Worm (Caenorhabditis elegans): Measurements from ENCODE around the gene F01F1.2.

Gene F01F1.2

ce11 chrIII:5839598-5839997, 38.8 kb upstream of the F01F1.2 start:
- TF ChIP-seq unc-62 (GFP tag; optimal IDR thresholded peaks at IDR 0.05 in 1 of 2): peak in 1 of 2 experiments; percentile 91
- TF ChIP-seq unc-62 (tag; optimal IDR thresholded peaks at IDR 0.05): no peak
- TF ChIP-seq zfp-2 (tag; optimal IDR thresholded peaks at IDR 0.05): no peak
- TF ChIP-seq mxl-2 (GFP tag; conservative IDR thresholded peaks at IDR 0.05): 0 out of 2 replicates have a peak, but pooled peaks have one; percentile 0
- no peak for TF ChIP-seq vab-7 (GFP tag; IDR thresholded peaks at IDR 0.05)
- TF ChIP-seq unc-39 (tag; optimal IDR thresholded peaks at IDR 0.05): no peak
- no peak for TF ChIP-seq T26A8.4 (GFP tag; IDR thresholded peaks at IDR 0.05)
- TF ChIP-seq daf-16 (GFP tag; optimal IDR thresholded peaks at IDR 0.05): peak in 1 of 2 experiments; percentile 38
- no peak for TF ChIP-seq daf-16 (tag; optimal IDR thresholded peaks at IDR 0.05)

DNA sequence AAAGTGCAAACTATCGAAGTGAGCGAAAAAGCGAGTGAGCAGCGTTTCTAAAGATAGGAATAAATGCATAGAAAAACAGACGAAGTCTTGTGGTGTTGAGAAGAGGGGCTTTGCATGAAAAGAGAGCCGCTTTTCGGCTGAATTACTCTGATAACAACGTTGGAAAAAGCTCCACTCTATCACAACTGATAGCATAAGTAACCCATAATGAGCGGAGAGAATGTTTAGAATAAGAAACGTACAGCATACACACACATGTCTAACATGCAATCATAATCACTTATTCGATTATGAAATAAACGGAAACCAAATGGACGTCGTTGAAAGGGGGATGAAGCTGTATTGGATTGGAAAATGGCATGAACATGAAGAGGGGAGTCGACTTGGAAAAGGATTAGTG, 38.1 kb upstream of the F01F1.2 start:
- TF ChIP-seq duxl-1 (tag; optimal IDR thresholded peaks at IDR 0.05; ENCODE audit: poor library complexity) (no peak), nhr-10 (tag; optimal IDR thresholded peaks at IDR 0.05) (no peak), lin-38 (GFP tag; IDR thresholded peaks at IDR 0.05) (no peak), nhr-28 (tag; optimal IDR thresholded peaks at IDR 0.05) (peak; percentile 41), Y48G9A.11 (GFP tag; IDR thresholded peaks at IDR 0.05) (no peak), tra-1 (GFP tag; IDR thresholded peaks at IDR 0.05) (no peak), mdt-29 (GFP tag; IDR thresholded peaks at IDR 0.05) (0 out of 2 replicates have a peak, but pooled peaks have one; percentile 8), hlh-11 (tag; optimal IDR thresholded peaks at IDR 0.05) (peak; percentile 45), dmd-6 (GFP tag; IDR thresholded peaks at IDR 0.05) (peak; percentile 43; the same call in 1 of the 2 replicates), spr-1 (tag; optimal IDR thresholded peaks at IDR 0.05) (no peak), nhr-11 (tag; optimal IDR thresholded peaks at IDR 0.05) (no peak), nhr-48 (tag; optimal IDR thresholded peaks at IDR 0.05) (no peak), pqm-1 (tag; optimal IDR thresholded peaks at IDR 0.05) (peak; percentile 59), madf-5 (GFP tag; IDR thresholded peaks at IDR 0.05) (0 out of 4 replicates have a peak, but pooled peaks of 1 of the 2 experiments have one; percentile 35), nhr-77 (tag; optimal IDR thresholded peaks at IDR 0.05) (no peak), mxl-3 (GFP tag; optimal IDR thresholded peaks at IDR 0.05) (peak; percentile 61), daf-16 (GFP tag; optimal IDR thresholded peaks at IDR 0.05) (no peak), daf-16 (tag; optimal IDR thresholded peaks at IDR 0.05) (peak; percentile 49), nhr-6 (tag; optimal IDR thresholded peaks at IDR 0.05) (no peak), dve-1 (tag; optimal IDR thresholded peaks at IDR 0.05; ENCODE audit: insufficient read depth) (peak; percentile 16), mes-2 (tag; optimal IDR thresholded peaks at IDR 0.05; ENCODE audit: poor library complexity, severe bottlenecking) (peak; percentile 24), dpl-1 (GFP tag; optimal IDR thresholded peaks at IDR 0.05) (no peak), ceh-32 (tag; optimal IDR thresholded peaks at IDR 0.05; ENCODE audit: poor library complexity) (no peak), Y105C5A.15 (GFP tag; IDR thresholded peaks at IDR 0.05) (no peak), unc-62 (GFP tag; optimal IDR thresholded peaks at IDR 0.05 in 1 of 2) (peak in 1 of 2 experiments; percentile 87), unc-62 (tag; optimal IDR thresholded peaks at IDR 0.05) (no peak), saeg-2 (GFP tag; IDR thresholded peaks at IDR 0.05) (no peak)

ce11 chrIII:5840815-5841573, 37.4 kb upstream of the F01F1.2 start:
- TF ChIP-seq ceh-82 (tag; optimal IDR thresholded peaks at IDR 0.05): no peak
- TF ChIP-seq dve-1 (tag; optimal IDR thresholded peaks at IDR 0.05; ENCODE audit: insufficient read depth): peak; percentile 56
- no peak for TF ChIP-seq F49E8.2 (tag; optimal IDR thresholded peaks at IDR 0.05; ENCODE audit: borderline replicate concordance)
- TF ChIP-seq aha-1 (tag): peak; percentile 47
- peak; percentile 64 for TF ChIP-seq dmd-6 (GFP tag; IDR thresholded peaks at IDR 0.05)
- no peak for TF ChIP-seq nhr-111 (GFP tag; optimal IDR thresholded peaks at IDR 0.05)
- TF ChIP-seq madf-5 (GFP tag; IDR thresholded peaks at IDR 0.05): no peak
- peak in 1 of 2 experiments; percentile 52 for TF ChIP-seq unc-62 (GFP tag; optimal IDR thresholded peaks at IDR 0.05 in 1 of 2)
- TF ChIP-seq unc-62 (tag; optimal IDR thresholded peaks at IDR 0.05): no peak
- no peak for TF ChIP-seq ceh-44 (GFP tag; IDR thresholded peaks at IDR 0.05)
- TF ChIP-seq daf-16 (GFP tag; optimal IDR thresholded peaks at IDR 0.05): no peak
- TF ChIP-seq daf-16 (tag; optimal IDR thresholded peaks at IDR 0.05): peak; percentile 7
- TF ChIP-seq hmg-1.1 (GFP tag; IDR thresholded peaks at IDR 0.05): 0 out of 2 replicates have a peak, but pooled peaks have one; percentile 19
- no peak for TF ChIP-seq nhr-76 (tag; optimal IDR thresholded peaks at IDR 0.05)
- no peak for TF ChIP-seq dmd-9 (GFP tag; IDR thresholded peaks at IDR 0.05)
- no peak for TF ChIP-seq mdl-1 (tag; optimal IDR thresholded peaks at IDR 0.05)
- no peak for TF ChIP-seq sdz-12 (GFP tag; optimal IDR thresholded peaks at IDR 0.05)
- no peak for TF ChIP-seq madf-9 (GFP tag; conservative IDR thresholded peaks at IDR 0.05)
- no peak for TF ChIP-seq T20F7.1 (GFP tag; optimal IDR thresholded peaks at IDR 0.05)
- peak; percentile 52 for TF ChIP-seq hlh-30 (tag; optimal IDR thresholded peaks at IDR 0.05; ENCODE audit: insufficient read depth)
- TF ChIP-seq ztf-11 (tag; optimal IDR thresholded peaks at IDR 0.05): no peak
